Fruit fly (Drosophila melanogaster) whole organism, embryonic: ENCODE measurements around the gene Tao.

Experiments
- CG10366 ChIP-seq: fragments of 200-800 bp; sonication (Bioruptor generic); IDR thresholded peaks from 2 replicates; pipeline ENCODE4 v1.3.6; 2022; ENCODE audit warnings: missing biosample characterization, missing genetic modification characterization
- CG10543 ChIP-seq: fragments of 200-800 bp; sonication (Bioruptor generic); optimal IDR thresholded peaks from 3 replicates; lab custom pipeline; 2017; ENCODE audit warnings: missing biosample characterization, mild to moderate bottlenecking, missing genetic modification characterization, moderate library complexity
- CG11085 ChIP-seq: fragments of 200-800 bp; sonication (Bioruptor generic); IDR thresholded peaks from 2 replicates; pipeline ENCODE4 v1.3.6; 2022; ENCODE audit warnings: missing biosample characterization, missing genetic modification characterization
- CG12391 ChIP-seq: fragments of 200-800 bp; sonication (Bioruptor generic); optimal IDR thresholded peaks from 3 replicates; lab custom pipeline; 2018; ENCODE audit warnings: missing biosample characterization, mild to moderate bottlenecking, missing genetic modification characterization, moderate library complexity
- CG13624 ChIP-seq: fragments of 200-800 bp; sonication (Bioruptor generic); optimal IDR thresholded peaks from 2 replicates; lab custom pipeline; 2016; ENCODE audit warnings: missing biosample characterization, missing genetic modification characterization
- CG13894 ChIP-seq: fragments of 200-800 bp; sonication (Bioruptor generic); optimal IDR thresholded peaks from 3 replicates; lab custom pipeline; 2018; ENCODE audit warnings: missing biosample characterization, mild to moderate bottlenecking, missing genetic modification characterization, moderate library complexity
- CG14860 ChIP-seq: fragments of 200-800 bp; sonication (Bioruptor generic); IDR thresholded peaks from 3 replicates; pipeline ENCODE4 v1.3.6; 2022; ENCODE audit warnings: missing biosample characterization, missing genetic modification characterization; ENCODE audit not compliant: partially characterized antibody
- CG15514 ChIP-seq: fragments of 200-800 bp; sonication (Bioruptor generic); optimal IDR thresholded peaks from 3 replicates; lab custom pipeline; 2017; ENCODE audit warnings: missing biosample characterization, missing genetic modification characterization, mild to moderate bottlenecking, moderate library complexity, missing genetic modification reagents
- CG1603 ChIP-seq: fragments of 200-800 bp; sonication (Bioruptor generic); optimal IDR thresholded peaks from 2 replicates; lab custom pipeline; 2019; ENCODE audit warnings: missing biosample characterization, mild to moderate bottlenecking, missing genetic modification characterization, moderate library complexity
- CG17186 ChIP-seq: fragments of 200-800 bp; sonication (Bioruptor generic); optimal IDR thresholded peaks from 3 replicates; lab custom pipeline; 2017; ENCODE audit warnings: missing biosample characterization, missing genetic modification reagents, missing genetic modification characterization
- CG17829 ChIP-seq: fragments of 200-800 bp; optimal IDR thresholded peaks from 2 replicates; lab custom pipeline; 2019; ENCODE audit warnings: missing biosample characterization, mild to moderate bottlenecking, missing genetic modification characterization, moderate library complexity
- CG2120 ChIP-seq: fragments of 200-800 bp; sonication (Bioruptor generic); optimal IDR thresholded peaks from 3 replicates; lab custom pipeline; 2016; ENCODE audit warnings: missing biosample characterization, missing genetic modification characterization
- CG33213 ChIP-seq: fragments of 200-800 bp; sonication (Bioruptor generic); optimal IDR thresholded peaks from 3 replicates; lab custom pipeline; 2016; ENCODE audit warnings: missing biosample characterization, missing genetic modification characterization
- CG42726 ChIP-seq: fragments of 200-800 bp; sonication (Bioruptor generic); IDR thresholded peaks from 2 replicates; pipeline ENCODE4 v1.3.6; 2022; ENCODE audit warnings: missing biosample characterization, missing genetic modification characterization; ENCODE audit not compliant: partially characterized antibody
- CG6854 ChIP-seq: fragments of 200-800 bp; sonication (Bioruptor generic); optimal IDR thresholded peaks from 3 replicates; lab custom pipeline; 2017; ENCODE audit warnings: missing biosample characterization, mild to moderate bottlenecking, missing genetic modification characterization
- CoRest ChIP-seq: fragments of 200-800 bp; sonication (Bioruptor generic); optimal IDR thresholded peaks from 3 replicates; lab custom pipeline; 2018; ENCODE audit warnings: missing biosample characterization, mild to moderate bottlenecking, missing genetic modification characterization, moderate library complexity
- Dad ChIP-seq: fragments of 200-800 bp; sonication (Bioruptor generic); optimal IDR thresholded peaks from 3 replicates; lab custom pipeline; 2016; ENCODE audit warnings: missing biosample characterization, missing genetic modification characterization
- Dek ChIP-seq: fragments of 200-800 bp; sonication (Bioruptor generic); optimal IDR thresholded peaks from 3 replicates; lab custom pipeline; 2019; ENCODE audit warnings: missing biosample characterization, mild to moderate bottlenecking, missing genetic modification characterization, moderate library complexity
- Doc3 ChIP-seq: fragments of 200-800 bp; sonication (Bioruptor generic); IDR thresholded peaks from 3 replicates; pipeline ENCODE4 v1.3.6; 2022; ENCODE audit warnings: missing biosample characterization, missing genetic modification characterization; ENCODE audit not compliant: partially characterized antibody
- Hmx ChIP-seq: fragments of 200-800 bp; sonication (Bioruptor generic); optimal IDR thresholded peaks from 2 replicates; lab custom pipeline; 2016; ENCODE audit warnings: missing biosample characterization, missing genetic modification characterization
- Lim3 ChIP-seq: fragments of 200-800 bp; sonication (Bioruptor generic); IDR thresholded peaks from 2 replicates; pipeline ENCODE4 v1.3.6; 2022; ENCODE audit warnings: missing biosample characterization, missing genetic modification characterization
- Med ChIP-seq: fragments of 200-800 bp; sonication (Bioruptor generic); peaks from one replicate; lab custom pipeline; 2016; ENCODE audit warnings: missing biosample characterization, missing genetic modification characterization, mild to moderate bottlenecking, inconsistent platforms, moderate library complexity
- Scr ChIP-seq: fragments of 200-800 bp; sonication (Bioruptor generic); IDR thresholded peaks from 2 replicates; pipeline ENCODE4 v1.3.6; 2022; ENCODE audit warnings: missing biosample characterization, missing genetic modification characterization; ENCODE audit not compliant: partially characterized antibody
- Sry-δ ChIP-seq: fragments of 200-800 bp; sonication (Bioruptor generic); optimal IDR thresholded peaks from 2 replicates; lab custom pipeline; 2016; ENCODE audit warnings: missing biosample characterization, missing genetic modification characterization
- Stat92E ChIP-seq, 3 experiments: fragments of >200 bp in 2 of 3; fragments of 200-800 bp in 1 of 3; sonication (Bioruptor generic) in 1 of 3; optimal IDR thresholded peaks; 2 replicates each; lab custom pipeline; 2017 to 2019; ENCODE audit warnings: missing biosample characterization in 3 of 3, missing genetic modification characterization in 3 of 3, mild to moderate bottlenecking in 1 of 3, moderate library complexity in 1 of 3
- Xrp1 ChIP-seq: fragments of 200-800 bp; sonication (Bioruptor generic); IDR thresholded peaks from 2 replicates; pipeline ENCODE4 v1.3.6; 2022; ENCODE audit warnings: missing biosample characterization, missing genetic modification characterization
- YL-1 ChIP-seq: fragments of 200-800 bp; sonication (Bioruptor generic); optimal IDR thresholded peaks from 3 replicates; lab custom pipeline; 2017; ENCODE audit warnings: missing biosample characterization, mild to moderate bottlenecking, missing genetic modification characterization
- ara ChIP-seq: fragments of 200-800 bp; sonication (Bioruptor generic); IDR thresholded peaks from 2 replicates; pipeline ENCODE4 v1.3.6; 2022; ENCODE audit warnings: missing biosample characterization, missing genetic modification characterization
- bbx ChIP-seq: fragments of 200-800 bp; sonication (Bioruptor generic); IDR thresholded peaks from 2 replicates; pipeline ENCODE4 v1.3.6; 2022; ENCODE audit warnings: missing biosample characterization, missing genetic modification characterization; ENCODE audit not compliant: partially characterized antibody
- bsh ChIP-seq, 2 experiments: fragments of 200-800 bp; sonication (Bioruptor generic); optimal IDR thresholded peaks; 2 replicates each; lab custom pipeline; 2017 to 2018; ENCODE audit warnings: mild to moderate bottlenecking in 2 of 2, missing biosample characterization in 2 of 2, missing genetic modification characterization in 2 of 2, moderate library complexity in 1 of 2
- cg ChIP-seq: fragments of 200-800 bp; sonication (Bioruptor generic); optimal IDR thresholded peaks from 3 replicates; lab custom pipeline; 2019; ENCODE audit warnings: missing biosample characterization, mild to moderate bottlenecking, missing genetic modification characterization, moderate library complexity
- dmrt11E ChIP-seq: fragments of 200-800 bp; sonication (Bioruptor generic); optimal IDR thresholded peaks from 3 replicates; lab custom pipeline; 2018; ENCODE audit warnings: missing biosample characterization, mild to moderate bottlenecking, missing genetic modification characterization, moderate library complexity
- exex ChIP-seq: fragments of 200-800 bp; sonication (Bioruptor generic); optimal IDR thresholded peaks from 4 replicates; lab custom pipeline; 2018; ENCODE audit warnings: missing biosample characterization, mild to moderate bottlenecking, missing genetic modification characterization, moderate library complexity
- fd96Cb ChIP-seq: fragments of 200-800 bp; sonication (Bioruptor generic); optimal IDR thresholded peaks from 2 replicates; lab custom pipeline; 2018; ENCODE audit warnings: missing biosample characterization, mild to moderate bottlenecking, missing genetic modification characterization, moderate library complexity
- hb ChIP-seq: fragments of 200-800 bp; sonication (Bioruptor generic); IDR thresholded peaks from 3 replicates; pipeline ENCODE4 v1.3.6; 2022; ENCODE audit warnings: missing biosample characterization, missing genetic modification characterization; ENCODE audit not compliant: partially characterized antibody
- inv ChIP-seq: fragments of 200-800 bp; sonication (Bioruptor generic); IDR thresholded peaks from 2 replicates; pipeline ENCODE4 v1.3.6; 2022; ENCODE audit warnings: missing biosample characterization, missing genetic modification characterization; ENCODE audit not compliant: partially characterized antibody
- knrl ChIP-seq: fragments of 200-800 bp; sonication (Bioruptor generic); IDR thresholded peaks from 3 replicates; pipeline ENCODE4 v1.3.6; 2022; ENCODE audit warnings: missing biosample characterization, missing genetic modification characterization; ENCODE audit not compliant: partially characterized antibody
- lilli ChIP-seq: fragments of 200-800 bp; sonication (Bioruptor generic); optimal IDR thresholded peaks from 3 replicates; lab custom pipeline; 2016; ENCODE audit warnings: missing biosample characterization, missing genetic modification characterization
- org-1 ChIP-seq: fragments of 200-800 bp; sonication (Bioruptor generic); optimal IDR thresholded peaks from 2 replicates; lab custom pipeline; 2017; ENCODE audit warnings: missing biosample characterization, missing genetic modification characterization
- pfk ChIP-seq: fragments of 200-800 bp; sonication (Bioruptor generic); optimal IDR thresholded peaks from 2 replicates; lab custom pipeline; 2018; ENCODE audit warnings: missing biosample characterization, mild to moderate bottlenecking, missing genetic modification characterization, moderate library complexity
- pzg ChIP-seq: fragments of 200-800 bp; sonication (Bioruptor generic); optimal IDR thresholded peaks from 3 replicates; lab custom pipeline; 2018; ENCODE audit warnings: missing biosample characterization, mild to moderate bottlenecking, missing genetic modification characterization, moderate library complexity
- row ChIP-seq: fragments of 200-800 bp; sonication (Bioruptor generic); IDR thresholded peaks from 3 replicates; pipeline ENCODE4 v1.3.6; 2022; ENCODE audit warnings: missing biosample characterization, missing genetic modification characterization
- sqz ChIP-seq: fragments of 200-800 bp; sonication (Bioruptor generic); optimal IDR thresholded peaks from 3 replicates; lab custom pipeline; 2018; ENCODE audit warnings: missing biosample characterization, mild to moderate bottlenecking, missing genetic modification characterization
- stwl ChIP-seq: fragments of 200-800 bp; sonication (Bioruptor generic); optimal IDR thresholded peaks from 3 replicates; lab custom pipeline; 2018; ENCODE audit warnings: missing biosample characterization, mild to moderate bottlenecking, missing genetic modification characterization, moderate library complexity
- sug ChIP-seq: fragments of 200-800 bp; optimal IDR thresholded peaks from 2 replicates; lab custom pipeline; 2019; ENCODE audit warnings: missing biosample characterization, mild to moderate bottlenecking, missing genetic modification characterization, moderate library complexity
- tio ChIP-seq: fragments of 200-800 bp; sonication (Bioruptor generic); optimal IDR thresholded peaks from 2 replicates; lab custom pipeline; 2017; ENCODE audit warnings: missing biosample characterization, missing genetic modification characterization, inconsistent platforms
- tna ChIP-seq: fragments of 200-800 bp; sonication (Bioruptor generic); IDR thresholded peaks from 2 replicates; pipeline ENCODE4 v1.3.6; 2022; ENCODE audit warnings: missing biosample characterization, missing genetic modification characterization; ENCODE audit not compliant: partially characterized antibody
- unc-4 ChIP-seq: fragments of 200-800 bp; sonication (Bioruptor generic); IDR thresholded peaks from 2 replicates; pipeline ENCODE4 v1.3.6; 2022; ENCODE audit warnings: missing biosample characterization, missing genetic modification characterization; ENCODE audit not compliant: partially characterized antibody

The Tao gene

dm6 chrX:19601644-19602043, 22.0 kb upstream of the Tao start, which contains the start of gene CG14220 (continued):
- TF ChIP-seq CG17186 (GFP tag; lab: Kevin White, UChicago) (peak; percentile 43), cg (GFP tag; lab: Kevin White, UChicago) (peak; percentile 60), stwl (tag; lab: Kevin White, UChicago) (peak; percentile 83), YL-1 (GFP tag; lab: Kevin White, UChicago) (peak; percentile 63), Dek (tag; lab: Kevin White, UChicago) (peak; percentile 13), pzg (peak; percentile 89), CG13894 (tag; lab: Kevin White, UChicago) (peak; percentile 40), Stat92E (GFP tag; optimal IDR thresholded peaks at IDR 0.05; lab: Kevin White, UChicago) (peak in 1 of 3 experiments; percentile 46), CG15514 (GFP tag; lab: Kevin White, UChicago) (peak; percentile 81), unc-4 (GFP tag; lab: Robert Waterston, UW) (peak; percentile 93), CG17829 (tag; lab: Kevin White, UChicago) (peak; percentile 37), hb (GFP tag; lab: Robert Waterston, UW) (peak; percentile 91), ara (GFP tag; lab: Robert Waterston, UW) (no peak), Xrp1 (0 out of 2 replicates have a peak, but pooled peaks have one; percentile 13), tna (peak; percentile 94), Hmx (no peak), CG12391 (tag; lab: Kevin White, UChicago) (peak; percentile 19), Lim3 (no peak), sug (tag; lab: Kevin White, UChicago) (peak; percentile 28), CG13624 (peak; percentile 7), inv (GFP tag; lab: Robert Waterston, UW) (peak; percentile 87), tio (GFP tag; lab: Kevin White, UChicago) (no peak), Doc3 (peak; percentile 85; the same call in 2 of the 3 replicates), knrl (GFP tag; lab: Robert Waterston, UW) (peak; percentile 87), Med (GFP tag; lab: Kevin White, UChicago) (peak; percentile 87), Dad (GFP tag; lab: Kevin White, UChicago) (no peak), CG33213 (GFP tag; lab: Kevin White, UChicago) (peak; percentile 64), pfk (GFP tag; lab: Kevin White, UChicago) (peak; percentile 38), Scr (GFP tag; lab: Robert Waterston, UW) (peak; percentile 89), lilli (GFP tag; lab: Kevin White, UChicago) (peak; percentile 17), CG42726 (peak; percentile 90), CG10543 (peak; percentile 32), bbx (GFP tag; lab: Robert Waterston, UW) (peak; percentile 97), sqz (GFP tag; lab: Kevin White, UChicago) (peak; percentile 5), bsh (GFP tag; optimal IDR thresholded peaks at IDR 0.05; lab: Kevin White, UChicago) (no peak), CoRest (tag; lab: Kevin White, UChicago) (peak; percentile 17), exex (tag; lab: Kevin White, UChicago) (peak; percentile 6), org-1 (GFP tag; lab: Kevin White, UChicago) (no peak), dmrt11E (peak; percentile 0), CG10366 (GFP tag; lab: Robert Waterston, UW) (no peak), Sry-δ (GFP tag; lab: Kevin White, UChicago) (peak; percentile 93), CG2120 (GFP tag; lab: Kevin White, UChicago) (peak; percentile 7), CG6854 (GFP tag; lab: Kevin White, UChicago) (no peak), CG11085 (GFP tag; lab: Robert Waterston, UW) (no peak), CG14860 (GFP tag; lab: Robert Waterston, UW) (peak; percentile 90), CG1603 (tag; lab: Kevin White, UChicago) (peak; percentile 69), fd96Cb (no peak), row (GFP tag; lab: Robert Waterston, UW) (peak; percentile 39; the same call in 1 of the 3 replicates)
